Fruit fly (Drosophila melanogaster): ENCODE data around the gene CG42237.

- no peak for TF ChIP-seq CG11617 (GFP tag; optimal IDR thresholded peaks at IDR 0.05)
- no peak for TF ChIP-seq tj (GFP tag; optimal IDR thresholded peaks at IDR 0.05)
- TF ChIP-seq pad (GFP tag; optimal IDR thresholded peaks at IDR 0.05): no peak
Observed at dm6 chrX:13136939-13137697, 22.2 kb downstream of the CG42237 start.
